Fruit fly (Drosophila melanogaster): Measurements from ENCODE around the gene Pi3K92E.

Pi3K92E gene

DNA sequence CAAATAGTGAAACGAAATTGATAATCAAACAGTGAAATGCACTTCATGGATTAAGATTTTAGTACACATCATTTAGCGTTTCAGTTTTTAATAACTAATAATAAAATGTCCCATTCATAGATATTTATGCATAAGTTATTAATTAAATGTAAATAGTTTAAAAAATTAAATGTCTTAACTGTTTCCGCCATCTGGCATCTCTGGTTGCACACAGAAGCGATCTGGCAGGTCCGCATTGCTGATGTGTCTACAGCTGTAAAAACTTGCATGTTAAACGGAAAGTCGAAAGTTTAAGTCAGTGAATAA is 46.1 kb downstream of the Pi3K92E start, which contains the start of gene Srp72 (continued):
- no peak for TF ChIP-seq CG7963 (GFP tag; IDR thresholded peaks at IDR 0.05; ENCODE audit: partially characterized antibody)
- no peak for TF ChIP-seq fd102C (GFP tag; optimal IDR thresholded peaks at IDR 0.05)
- no peak for TF ChIP-seq jing (GFP tag; optimal IDR thresholded peaks at IDR 0.05)
- peak; percentile 37; the same call in 1 of the 2 replicates for TF ChIP-seq sisA (GFP tag; IDR thresholded peaks at IDR 0.05)
- TF ChIP-seq Ets65A (GFP tag): no peak
- no peak for TF ChIP-seq zen2 (GFP tag; IDR thresholded peaks at IDR 0.05; ENCODE audit: partially characterized antibody)
- TF ChIP-seq CG2199 (GFP tag; IDR thresholded peaks at IDR 0.05): no peak
- no peak for TF ChIP-seq CG3838 (GFP tag; optimal IDR thresholded peaks at IDR 0.05)
- TF ChIP-seq CG10431 (GFP tag; optimal IDR thresholded peaks at IDR 0.05): peak; percentile 23
- no peak for TF ChIP-seq CG8359 (GFP tag; optimal IDR thresholded peaks at IDR 0.05; ENCODE audit: borderline replicate concordance)
- TF ChIP-seq CG10462 (GFP tag; optimal IDR thresholded peaks at IDR 0.05): peak; percentile 17
- TF ChIP-seq CG13123 (GFP tag; optimal IDR thresholded peaks at IDR 0.05): no peak
- peak; percentile 43 for TF ChIP-seq CG8924 (tag; optimal IDR thresholded peaks at IDR 0.05)
- peak; percentile 23 for TF ChIP-seq CG1529 (GFP tag; optimal IDR thresholded peaks at IDR 0.05)
- TF ChIP-seq corto (GFP tag; optimal IDR thresholded peaks at IDR 0.05): no peak
- no peak for TF ChIP-seq sim (GFP tag; IDR thresholded peaks at IDR 0.05)
- peak; percentile 45 for TF ChIP-seq CG10147 (GFP tag; optimal IDR thresholded peaks at IDR 0.05)
- TF ChIP-seq CG17612 (GFP tag; IDR thresholded peaks at IDR 0.05): no peak
- TF ChIP-seq h (optimal IDR thresholded peaks at IDR 0.05): no peak
- peak; percentile 50 for TF ChIP-seq CG6689 (GFP tag; IDR thresholded peaks at IDR 0.05)
- TF ChIP-seq CG3065 (GFP tag; optimal IDR thresholded peaks at IDR 0.05): no peak
- no peak for TF ChIP-seq btn (GFP tag; optimal IDR thresholded peaks at IDR 0.05)
- no peak for TF ChIP-seq eve (GFP tag; optimal IDR thresholded peaks at IDR 0.05)
- no peak for TF ChIP-seq Doc2 (GFP tag; IDR thresholded peaks at IDR 0.05)
- no peak for TF ChIP-seq CG8281 (tag; optimal IDR thresholded peaks at IDR 0.05)
- TF ChIP-seq CG4854 (GFP tag; optimal IDR thresholded peaks at IDR 0.05): no peak
- TF ChIP-seq Optix (GFP tag; IDR thresholded peaks at IDR 0.05): no peak
- TF ChIP-seq Bteb2 (GFP tag; optimal IDR thresholded peaks at IDR 0.05): no peak
- no peak for TF ChIP-seq sima (GFP tag; optimal IDR thresholded peaks at IDR 0.05)
- TF ChIP-seq sug (tag; optimal IDR thresholded peaks at IDR 0.05): peak; percentile 40
- no peak for TF ChIP-seq CG11093 (GFP tag; IDR thresholded peaks at IDR 0.05)
- TF ChIP-seq repo (GFP tag; optimal IDR thresholded peaks at IDR 0.05): no peak
- TF ChIP-seq CG5245 (GFP tag; optimal IDR thresholded peaks at IDR 0.05): peak; percentile 34
- TF ChIP-seq CG6272 (GFP tag; IDR thresholded peaks at IDR 0.05): no peak
- 0 out of 3 replicates have a peak, but pooled peaks have one; percentile 14 for TF ChIP-seq Aef1 (GFP tag; IDR thresholded peaks at IDR 0.05)
- TF ChIP-seq tap (tag; optimal IDR thresholded peaks at IDR 0.05): no peak
- TF ChIP-seq MTF-1 (GFP tag; optimal IDR thresholded peaks at IDR 0.05; ENCODE audit: borderline replicate concordance): no peak
- peak; percentile 20 for TF ChIP-seq CG1602 (GFP tag; optimal IDR thresholded peaks at IDR 0.05)
- TF ChIP-seq CG7839 (tag; optimal IDR thresholded peaks at IDR 0.05): peak; percentile 49
- TF ChIP-seq gcm (GFP tag; optimal IDR thresholded peaks at IDR 0.05): no peak
- peak; percentile 54 for TF ChIP-seq YL-1 (GFP tag; optimal IDR thresholded peaks at IDR 0.05)
- TF ChIP-seq CG31365 (tag; optimal IDR thresholded peaks at IDR 0.05): no peak
- peak; percentile 66 for TF ChIP-seq CG9727 (GFP tag; optimal IDR thresholded peaks at IDR 0.05)
- peak; percentile 84 for TF ChIP-seq CG9437 (GFP tag; optimal IDR thresholded peaks at IDR 0.05)
- TF ChIP-seq CG13894 (tag; optimal IDR thresholded peaks at IDR 0.05): no peak
- peak; percentile 86 for TF ChIP-seq trem (tag; optimal IDR thresholded peaks at IDR 0.05)
- TF ChIP-seq Drgx (GFP tag; IDR thresholded peaks at IDR 0.05): peak; percentile 55
- TF ChIP-seq bsh (GFP tag; optimal IDR thresholded peaks at IDR 0.05): peak in 1 of 2 experiments; percentile 47
- no peak for TF ChIP-seq CG34224 (GFP tag; IDR thresholded peaks at IDR 0.05; ENCODE audit: partially characterized antibody)
- no peak for TF ChIP-seq ATbp (GFP tag; optimal IDR thresholded peaks at IDR 0.05)
- TF ChIP-seq chif (GFP tag; optimal IDR thresholded peaks at IDR 0.05): no peak
- TF ChIP-seq Dek (tag; optimal IDR thresholded peaks at IDR 0.05): peak; percentile 33

All from whole organism, embryonic.